Worm (Caenorhabditis elegans) whole organism, late embryonic: ENCODE measurements around the gene C18H9.1.

Experiments used
- C08G9.2 ChIP-seq: sonication (generic microtip); optimal IDR thresholded peaks from 2 replicates; lab custom pipeline; 2016; ENCODE audit warnings: mild to moderate bottlenecking, missing genetic modification characterization, moderate library complexity, missing compliant biosample characterization
- F13H6.1 ChIP-seq: sonication (generic microtip); optimal IDR thresholded peaks from 2 replicates; lab custom pipeline; 2016; ENCODE audit warnings: missing genetic modification characterization, missing compliant biosample characterization
- K02D7.2 ChIP-seq: sonication (generic microtip); optimal IDR thresholded peaks from 2 replicates; lab custom pipeline; 2017; ENCODE audit warnings: mild to moderate bottlenecking, missing genetic modification characterization, missing compliant biosample characterization
- T23F11.4 ChIP-seq: fragments of 200-800 bp; sonication (Bioruptor generic); optimal IDR thresholded peaks from 2 replicates; lab custom pipeline; 2018; ENCODE audit warnings: mild to moderate bottlenecking, missing genetic modification characterization, missing compliant biosample characterization
- ceh-19 ChIP-seq: fragments of 200-800 bp; sonication (Bioruptor generic); optimal IDR thresholded peaks from 2 replicates; lab custom pipeline; 2018; ENCODE audit warnings: mild to moderate bottlenecking, missing genetic modification characterization, missing compliant biosample characterization
- ceh-2 ChIP-seq: sonication (generic microtip); optimal IDR thresholded peaks from 2 replicates; lab custom pipeline; 2016; ENCODE audit warnings: missing genotype, missing genetic modification characterization, missing compliant biosample characterization
- ceh-30 ChIP-seq: fragments of 150-350 bp; optimal IDR thresholded peaks from 2 replicates; lab custom pipeline; 2014; ENCODE audit warnings: missing biosample characterization, missing genetic modification characterization
- ceh-34 ChIP-seq: sonication (generic microtip); optimal IDR thresholded peaks from 2 replicates; lab custom pipeline; 2016; ENCODE audit warnings: mild to moderate bottlenecking, missing genetic modification characterization, missing compliant biosample characterization
- ceh-45 ChIP-seq: fragments of 200-800 bp; sonication (Bioruptor generic); IDR thresholded peaks from 2 replicates; pipeline ENCODE4 v1.3.6; 2022; ENCODE audit warnings: missing genetic modification reagents, missing genetic modification characterization, missing compliant biosample characterization
- ceh-48 ChIP-seq: sonication (generic microtip); optimal IDR thresholded peaks from 2 replicates; lab custom pipeline; 2016; ENCODE audit warnings: missing genetic modification characterization, inconsistent platforms, missing compliant biosample characterization
- che-1 ChIP-seq: sonication (generic microtip); optimal IDR thresholded peaks from 2 replicates; lab custom pipeline; 2016; ENCODE audit warnings: mild to moderate bottlenecking, missing genetic modification characterization, missing compliant biosample characterization
- elt-2 ChIP-seq: sonication (generic microtip); optimal IDR thresholded peaks from 2 replicates; lab custom pipeline; 2016; ENCODE audit warnings: missing genetic modification reagents, missing genetic modification characterization, missing compliant biosample characterization
- elt-4 ChIP-seq: sonication (generic microtip); optimal IDR thresholded peaks from 2 replicates; lab custom pipeline; 2016; ENCODE audit warnings: missing genetic modification characterization, missing compliant biosample characterization
- fax-1 ChIP-seq: sonication (generic microtip); optimal IDR thresholded peaks from 2 replicates; lab custom pipeline; 2016; ENCODE audit warnings: missing genotype, missing genetic modification characterization, missing compliant biosample characterization
- fkh-10 ChIP-seq: fragments of 150-350 bp; optimal IDR thresholded peaks from 2 replicates; lab custom pipeline; 2014; ENCODE audit warnings: missing biosample characterization, missing genetic modification reagents, missing genetic modification characterization
- fkh-6 ChIP-seq: sonication (generic microtip); optimal IDR thresholded peaks from 2 replicates; lab custom pipeline; 2016; ENCODE audit warnings: missing genetic modification characterization, missing compliant biosample characterization
- hlh-13 ChIP-seq: fragments of 200-800 bp; sonication (Bioruptor generic); optimal IDR thresholded peaks from 2 replicates; lab custom pipeline; 2018; ENCODE audit warnings: mild to moderate bottlenecking, missing genetic modification characterization, missing compliant biosample characterization
- hlh-30 ChIP-seq: sonication (generic microtip); optimal IDR thresholded peaks from 2 replicates; lab custom pipeline; 2017; ENCODE audit warnings: antibody characterized with exemption, missing genetic modification characterization, missing compliant biosample characterization; ENCODE audit not compliant: insufficient read depth
- lim-6 ChIP-seq: sonication (generic microtip); optimal IDR thresholded peaks from 2 replicates; lab custom pipeline; 2016; ENCODE audit warnings: missing genetic modification characterization, missing compliant biosample characterization
- madf-2 ChIP-seq: sonication (generic microtip); optimal IDR thresholded peaks from 2 replicates; lab custom pipeline; 2017; ENCODE audit warnings: missing genetic modification characterization, missing compliant biosample characterization
- nfya-1 ChIP-seq: sonication (generic microtip); optimal IDR thresholded peaks from 2 replicates; lab custom pipeline; 2017; ENCODE audit warnings: missing genetic modification characterization, mild to moderate bottlenecking, missing compliant biosample characterization, antibody characterized with exemption, moderate library complexity
- nhr-11 ChIP-seq: fragments of 150-350 bp; optimal IDR thresholded peaks from 2 replicates; lab custom pipeline; 2014; ENCODE audit warnings: missing biosample characterization, missing genetic modification characterization
- nhr-232 ChIP-seq: sonication (generic microtip); optimal IDR thresholded peaks from 2 replicates; lab custom pipeline; 2016; ENCODE audit warnings: missing genetic modification characterization, missing compliant biosample characterization
- pat-9 ChIP-seq: fragments of 200-800 bp; sonication (Bioruptor generic); optimal IDR thresholded peaks from 2 replicates; lab custom pipeline; 2018; ENCODE audit warnings: mild to moderate bottlenecking, missing genetic modification characterization, moderate library complexity, missing compliant biosample characterization
- pha-2 ChIP-seq: sonication (generic microtip); optimal IDR thresholded peaks from 2 replicates; lab custom pipeline; 2017; ENCODE audit warnings: mild to moderate bottlenecking, missing genetic modification characterization, missing compliant biosample characterization
- sdc-2 ChIP-seq: sonication (generic microtip); optimal IDR thresholded peaks from 2 replicates; lab custom pipeline; 2016; ENCODE audit warnings: missing genotype, missing genetic modification characterization, missing compliant biosample characterization
- sox-2 ChIP-seq: fragments of 200-800 bp; sonication (Bioruptor generic); IDR thresholded peaks from 2 replicates; pipeline ENCODE4 v1.3.6; 2022; ENCODE audit warnings: missing genetic modification reagents, missing genetic modification characterization, missing compliant biosample characterization
- sox-4 ChIP-seq: sonication (generic microtip); optimal IDR thresholded peaks from 2 replicates; lab custom pipeline; 2017; ENCODE audit warnings: mild to moderate bottlenecking, missing genetic modification characterization, inconsistent platforms, missing compliant biosample characterization
- syd-9 ChIP-seq: sonication (generic microtip); optimal IDR thresholded peaks from 2 replicates; lab custom pipeline; 2016; ENCODE audit warnings: mild to moderate bottlenecking, missing genetic modification characterization, moderate library complexity, missing compliant biosample characterization
- unc-3 ChIP-seq, 2 experiments: fragments of 200-800 bp in 1 of 2; sonication (Bioruptor generic) in 1 of 2; sonication (generic microtip) in 1 of 2; conservative IDR thresholded peaks in 1 of 2; optimal IDR thresholded peaks in 1 of 2; 2 replicates each; pipeline versions ENCODE4 v1.3.6 to Lab custom; 2016 to 2022; ENCODE audit warnings: missing compliant biosample characterization in 2 of 2, missing genetic modification characterization in 2 of 2, missing genetic modification reagents in 1 of 2
- unc-55 ChIP-seq: sonication (generic microtip); optimal IDR thresholded peaks from 2 replicates; lab custom pipeline; 2017; ENCODE audit warnings: missing biosample characterization, missing genetic modification reagents, missing genetic modification characterization

Gene C18H9.1

DNA sequence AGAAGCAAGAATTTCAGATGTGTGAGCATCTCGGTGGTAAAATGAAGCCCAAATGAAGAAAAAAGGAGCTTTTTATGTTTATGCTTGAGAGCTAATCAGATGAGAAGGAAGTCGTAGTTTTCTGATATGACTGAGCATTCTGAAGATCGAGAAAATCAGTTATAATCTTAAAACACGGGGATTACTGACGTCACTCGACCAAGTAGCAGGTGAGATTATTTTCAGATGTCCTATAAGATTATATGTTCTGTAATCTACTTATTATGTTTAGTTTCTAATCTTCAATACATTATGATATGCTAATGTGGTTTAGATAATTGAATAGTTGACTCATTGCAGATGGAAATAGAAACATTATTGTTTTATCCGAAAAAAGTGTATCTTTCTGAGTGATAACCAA is 46.9 kb downstream of the C18H9.1 start, which contains the start of gene ins-14:
ins-14 (minus strand) TSS at position 32 of the 400 bp plus-strand sequence.
- TF ChIP-seq ceh-19 (GFP tag; lab: Kevin White, UChicago) (no peak), madf-2 (tag; lab: Kevin White, UChicago) (no peak), fkh-6 (tag; lab: Kevin White, UChicago) (no peak), nfya-1 (no peak), pat-9 (tag; lab: Kevin White, UChicago) (no peak), ceh-34 (no peak), lim-6 (no peak), hlh-13 (GFP tag; lab: Kevin White, UChicago) (no peak), pha-2 (tag; lab: Kevin White, UChicago) (no peak), sox-4 (tag; lab: Kevin White, UChicago) (no peak), nhr-232 (tag; lab: Kevin White, UChicago) (no peak), hlh-30 (tag; lab: Kevin White, UChicago) (no peak), elt-2 (tag; lab: Kevin White, UChicago) (no peak), nhr-11 (tag; lab: Kevin White, UChicago) (no peak), sdc-2 (no peak), C08G9.2 (tag; lab: Kevin White, UChicago) (no peak), elt-4 (tag; lab: Kevin White, UChicago) (no peak), syd-9 (tag; lab: Kevin White, UChicago) (no peak), ceh-2 (tag; lab: Kevin White, UChicago) (no peak)
- TF ChIP-seq, all 69 proteins: peak for 0

DNA sequence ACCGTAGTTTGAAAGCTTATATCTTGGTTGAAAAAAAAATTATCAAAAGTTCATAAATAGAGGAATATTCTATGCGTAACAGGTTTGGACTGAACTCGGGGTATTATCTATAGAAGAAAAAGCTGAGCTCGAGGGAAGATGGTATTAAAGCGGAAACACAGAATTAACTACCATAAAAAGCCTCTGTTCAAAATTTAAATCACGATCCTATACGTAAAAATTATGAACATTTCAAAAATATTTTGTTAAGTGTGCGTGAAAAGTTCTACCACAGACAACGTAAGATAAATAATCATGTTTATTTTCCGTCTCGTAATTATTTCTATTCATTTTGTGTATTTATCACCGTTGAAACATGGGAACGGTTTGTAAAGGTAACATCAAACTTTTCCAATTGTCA is 47.5 kb downstream of the C18H9.1 start, which contains the start of gene F41G3.5:
F41G3.5 (plus strand) TSS at position 301 of the 400 bp plus-strand sequence.
- no peak for TF ChIP-seq sox-2
- no peak for TF ChIP-seq hlh-13 (GFP tag; lab: Kevin White, UChicago)
- TF ChIP-seq ceh-30: no peak
- TF ChIP-seq F13H6.1: no peak
- no peak for TF ChIP-seq fkh-6 (tag; lab: Kevin White, UChicago)
- no peak for TF ChIP-seq fkh-10 (GFP tag; lab: Kevin White, UChicago)
- TF ChIP-seq unc-55 (GFP tag; lab: Kevin White, UChicago): no peak
- TF ChIP-seq ceh-45 (GFP tag; lab: Robert Waterston, UW): no peak

DNA sequence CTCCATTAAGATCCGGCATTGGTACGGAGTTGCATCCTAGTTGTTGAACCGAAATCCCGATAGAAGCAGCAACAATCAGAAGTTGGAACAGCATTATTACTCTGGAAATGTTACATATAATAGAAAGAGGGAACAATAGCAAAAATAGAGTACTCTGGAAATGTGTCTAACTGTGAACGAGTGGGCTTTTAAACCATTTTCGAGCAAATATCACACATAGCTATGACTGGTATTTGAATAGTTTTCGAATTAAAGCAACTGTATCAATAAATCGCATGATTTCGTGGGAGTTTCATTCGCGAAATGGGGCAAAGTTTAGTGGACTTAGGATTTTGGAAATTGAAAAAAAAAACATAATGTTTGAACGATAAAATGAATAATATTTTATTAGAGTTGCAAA is 50.5 kb downstream of the C18H9.1 start, which contains the start of gene F41G3.10:
F41G3.10 (minus strand) TSS at position 101 of the 400 bp plus-strand sequence.
- TF ChIP-seq K02D7.2 (tag; lab: Kevin White, UChicago): no peak
- no peak for TF ChIP-seq T23F11.4 (GFP tag; lab: Kevin White, UChicago)
- TF ChIP-seq pha-2 (tag; lab: Kevin White, UChicago): no peak
- no peak for TF ChIP-seq pat-9 (tag; lab: Kevin White, UChicago)
- TF ChIP-seq hlh-30 (tag; lab: Kevin White, UChicago): no peak
- TF ChIP-seq elt-2 (tag; lab: Kevin White, UChicago): no peak
- no peak for TF ChIP-seq unc-55 (GFP tag; lab: Kevin White, UChicago)
- no peak for TF ChIP-seq unc-3 (GFP tag; conservative IDR thresholded peaks at IDR 0.05; lab: Robert Waterston, UW)
- no peak for TF ChIP-seq unc-3 (tag; optimal IDR thresholded peaks at IDR 0.05; lab: Kevin White, UChicago)
- TF ChIP-seq che-1: no peak
- no peak for TF ChIP-seq ceh-48 (tag; lab: Kevin White, UChicago)
- TF ChIP-seq ceh-34: no peak
- TF ChIP-seq nhr-232 (tag; lab: Kevin White, UChicago): no peak
- no peak for TF ChIP-seq fax-1 (tag; lab: Kevin White, UChicago)
